Fruit fly (Drosophila melanogaster) whole organism, embryonic: ENCODE measurements around the gene ple.

Source experiments
- Atf3 ChIP-seq: fragments of 200-800 bp; sonication (Bioruptor generic); optimal IDR thresholded peaks from 3 replicates; lab custom pipeline; 2016; ENCODE audit warnings: missing biosample characterization, missing genetic modification characterization
- CG10565 ChIP-seq: fragments of 200-800 bp; sonication (Bioruptor generic); optimal IDR thresholded peaks from 3 replicates; lab custom pipeline; 2016; ENCODE audit warnings: missing biosample characterization, mild to moderate bottlenecking, missing genetic modification characterization
- CG10979 ChIP-seq: fragments of 200-800 bp; sonication (Bioruptor generic); optimal IDR thresholded peaks from 2 replicates; lab custom pipeline; 2018; ENCODE audit warnings: missing biosample characterization, mild to moderate bottlenecking, missing genetic modification characterization, moderate library complexity
- CG16813 ChIP-seq: fragments of 200-800 bp; sonication (Bioruptor generic); IDR thresholded peaks from 3 replicates; pipeline ENCODE4 v1.3.6; 2022; ENCODE audit warnings: missing biosample characterization, missing genetic modification characterization; ENCODE audit not compliant: partially characterized antibody
- CG4404 ChIP-seq: fragments of 200-800 bp; sonication (Bioruptor generic); IDR thresholded peaks from 2 replicates; pipeline ENCODE4 v1.3.6; 2022; ENCODE audit warnings: missing biosample characterization, missing genetic modification characterization
- CG4820 ChIP-seq: fragments of 200-800 bp; sonication (Bioruptor generic); optimal IDR thresholded peaks from 3 replicates; lab custom pipeline; 2016; ENCODE audit warnings: missing biosample characterization, missing genetic modification characterization
- CG6791 ChIP-seq: fragments of 200-800 bp; sonication (Bioruptor generic); IDR thresholded peaks from 3 replicates; pipeline ENCODE4 v1.3.6; 2022; ENCODE audit warnings: missing biosample characterization, missing genetic modification characterization; ENCODE audit not compliant: partially characterized antibody
- CG6813 ChIP-seq: fragments of 200-800 bp; sonication (Bioruptor generic); optimal IDR thresholded peaks from 2 replicates; lab custom pipeline; 2017; ENCODE audit warnings: missing biosample characterization, missing genetic modification characterization, mild to moderate bottlenecking, moderate library complexity, missing genetic modification reagents
- CG7928 ChIP-seq: fragments of 200-800 bp; sonication (Bioruptor generic); optimal IDR thresholded peaks from 2 replicates; lab custom pipeline; 2017; ENCODE audit warnings: missing biosample characterization, mild to moderate bottlenecking, missing genetic modification characterization
- CG7963 ChIP-seq: fragments of 200-800 bp; sonication (Bioruptor generic); IDR thresholded peaks from 3 replicates; pipeline ENCODE4 v1.3.6; 2022; ENCODE audit warnings: missing biosample characterization, missing genetic modification characterization; ENCODE audit not compliant: partially characterized antibody
- CG8089 ChIP-seq: fragments of 200-800 bp; sonication (Bioruptor generic); optimal IDR thresholded peaks from 3 replicates; lab custom pipeline; 2016; ENCODE audit warnings: missing biosample characterization, missing genetic modification characterization
- CG9609 ChIP-seq: fragments of 200-800 bp; sonication (Bioruptor generic); optimal IDR thresholded peaks from 3 replicates; lab custom pipeline; 2016; ENCODE audit warnings: missing biosample characterization, missing genetic modification characterization
- CG9727 ChIP-seq: fragments of 200-800 bp; sonication (Bioruptor generic); optimal IDR thresholded peaks from 3 replicates; lab custom pipeline; 2017; ENCODE audit warnings: missing biosample characterization, mild to moderate bottlenecking, missing genetic modification characterization
- CTCF ChIP-seq: fragments of 200-800 bp; sonication (Bioruptor generic); optimal IDR thresholded peaks from 2 replicates; lab custom pipeline; 2017; ENCODE audit warnings: missing biosample characterization, mild to moderate bottlenecking, missing genetic modification characterization, moderate library complexity
- CrebB ChIP-seq: fragments of 200-800 bp; sonication (Bioruptor generic); optimal IDR thresholded peaks from 3 replicates; lab custom pipeline; 2018; ENCODE audit warnings: missing biosample characterization, mild to moderate bottlenecking, missing genetic modification characterization
- D ChIP-seq, 2 experiments: fragments of 200-800 bp in 1 of 2; fragments of >200 bp in 1 of 2; sonication (Bioruptor generic) in 1 of 2; optimal IDR thresholded peaks; 2 replicates in 1 of 2; 3 replicates in 1 of 2; lab custom pipeline; 2017; ENCODE audit warnings: mild to moderate bottlenecking in 1 of 2, missing biosample characterization in 1 of 2, missing genetic modification characterization in 1 of 2, missing genetic modification reagents in 1 of 2
- Elba2 ChIP-seq: fragments of 200-800 bp; sonication (Bioruptor generic); optimal IDR thresholded peaks from 3 replicates; lab custom pipeline; 2016; ENCODE audit warnings: missing biosample characterization, missing genetic modification characterization
- Myb ChIP-seq: fragments of 200-800 bp; sonication (Bioruptor generic); optimal IDR thresholded peaks from 2 replicates; lab custom pipeline; 2016; ENCODE audit warnings: missing biosample characterization, missing genetic modification characterization
- NC2β ChIP-seq: fragments of 200-800 bp; sonication (Bioruptor generic); optimal IDR thresholded peaks from 2 replicates; lab custom pipeline; 2016; ENCODE audit warnings: missing biosample characterization, missing genetic modification characterization
- Ptx1 ChIP-seq: fragments of 200-800 bp; sonication (Bioruptor generic); IDR thresholded peaks from 2 replicates; pipeline ENCODE4 v1.3.6; 2022; ENCODE audit warnings: missing biosample characterization, missing genetic modification characterization
- abd-A ChIP-seq: fragments of 200-800 bp; sonication (Bioruptor generic); optimal IDR thresholded peaks from 3 replicates; lab custom pipeline; 2019; ENCODE audit warnings: missing biosample characterization, mild to moderate bottlenecking, missing genetic modification characterization, moderate library complexity
- ato ChIP-seq: fragments of 200-800 bp; sonication (Bioruptor generic); IDR thresholded peaks from 2 replicates; pipeline ENCODE4 v1.3.6; 2022; ENCODE audit warnings: missing biosample characterization, missing genetic modification characterization; ENCODE audit not compliant: partially characterized antibody
- az2 ChIP-seq: fragments of 200-800 bp; sonication (Bioruptor generic); optimal IDR thresholded peaks from 3 replicates; lab custom pipeline; 2016; ENCODE audit warnings: missing biosample characterization, missing genetic modification characterization
- bab2 ChIP-seq: fragments of 200-800 bp; sonication (Bioruptor generic); optimal IDR thresholded peaks from 2 replicates; lab custom pipeline; 2016; ENCODE audit warnings: missing biosample characterization, missing genetic modification characterization
- bbx ChIP-seq: fragments of 200-800 bp; sonication (Bioruptor generic); IDR thresholded peaks from 2 replicates; pipeline ENCODE4 v1.3.6; 2022; ENCODE audit warnings: missing biosample characterization, missing genetic modification characterization; ENCODE audit not compliant: partially characterized antibody
- bsh ChIP-seq, 2 experiments: fragments of 200-800 bp; sonication (Bioruptor generic); optimal IDR thresholded peaks; 2 replicates each; lab custom pipeline; 2017 to 2018; ENCODE audit warnings: mild to moderate bottlenecking in 2 of 2, missing biosample characterization in 2 of 2, missing genetic modification characterization in 2 of 2, moderate library complexity in 1 of 2
- chn ChIP-seq: fragments of 200-800 bp; sonication (Bioruptor generic); optimal IDR thresholded peaks from 2 replicates; lab custom pipeline; 2016; ENCODE audit warnings: missing biosample characterization, missing genetic modification characterization
- ems ChIP-seq: fragments of 200-800 bp; sonication (Bioruptor generic); optimal IDR thresholded peaks from 3 replicates; lab custom pipeline; 2016; ENCODE audit warnings: missing biosample characterization, missing genetic modification characterization
- exex ChIP-seq: fragments of 200-800 bp; sonication (Bioruptor generic); optimal IDR thresholded peaks from 4 replicates; lab custom pipeline; 2018; ENCODE audit warnings: missing biosample characterization, mild to moderate bottlenecking, missing genetic modification characterization, moderate library complexity
- fd102C ChIP-seq: fragments of 200-800 bp; sonication (Bioruptor generic); optimal IDR thresholded peaks from 2 replicates; lab custom pipeline; 2018; ENCODE audit warnings: missing biosample characterization, mild to moderate bottlenecking, missing genetic modification characterization, moderate library complexity
- fd96Cb ChIP-seq: fragments of 200-800 bp; sonication (Bioruptor generic); optimal IDR thresholded peaks from 2 replicates; lab custom pipeline; 2018; ENCODE audit warnings: missing biosample characterization, mild to moderate bottlenecking, missing genetic modification characterization, moderate library complexity
- gro ChIP-seq: fragments of 200-800 bp; sonication (Bioruptor generic); optimal IDR thresholded peaks from 2 replicates; lab custom pipeline; 2016; ENCODE audit warnings: missing biosample characterization, missing genetic modification characterization
- gsb-n ChIP-seq: fragments of 200-800 bp; sonication (Bioruptor generic); optimal IDR thresholded peaks from 3 replicates; lab custom pipeline; 2018; ENCODE audit warnings: missing biosample characterization, mild to moderate bottlenecking, missing genetic modification characterization
- inv ChIP-seq: fragments of 200-800 bp; sonication (Bioruptor generic); IDR thresholded peaks from 2 replicates; pipeline ENCODE4 v1.3.6; 2022; ENCODE audit warnings: missing biosample characterization, missing genetic modification characterization; ENCODE audit not compliant: partially characterized antibody
- kni ChIP-seq: fragments of 200-800 bp; sonication (Bioruptor generic); optimal IDR thresholded peaks from 3 replicates; lab custom pipeline; 2017; ENCODE audit warnings: mild to moderate bottlenecking, missing biosample characterization, missing genetic modification reagents, missing genetic modification characterization
- knrl ChIP-seq: fragments of 200-800 bp; sonication (Bioruptor generic); IDR thresholded peaks from 3 replicates; pipeline ENCODE4 v1.3.6; 2022; ENCODE audit warnings: missing biosample characterization, missing genetic modification characterization; ENCODE audit not compliant: partially characterized antibody
- onecut ChIP-seq: fragments of 200-800 bp; sonication (Bioruptor generic); IDR thresholded peaks from 2 replicates; pipeline ENCODE4 v1.3.6; 2022; ENCODE audit warnings: missing biosample characterization, missing genetic modification characterization
- p53 ChIP-seq: fragments of 200-800 bp; sonication (Bioruptor generic); optimal IDR thresholded peaks from 2 replicates; lab custom pipeline; 2016; ENCODE audit warnings: missing biosample characterization, missing genetic modification characterization
- pan ChIP-seq, 4 experiments: fragments of >200 bp in 3 of 4; fragments of 200-800 bp in 1 of 4; sonication (Bioruptor generic) in 1 of 4; optimal IDR thresholded peaks in 3 of 4; IDR thresholded peaks in 1 of 4; 2 replicates each; pipeline versions ENCODE4 v1.3.6 to Lab custom; 2017 to 2022; ENCODE audit warnings: missing biosample characterization in 2 of 4, missing genetic modification characterization in 2 of 4, mixed read lengths in 1 of 4
- phol ChIP-seq: fragments of 200-800 bp; sonication (Bioruptor generic); optimal IDR thresholded peaks from 3 replicates; lab custom pipeline; 2018; ENCODE audit warnings: missing biosample characterization, mild to moderate bottlenecking, missing genetic modification characterization, moderate library complexity
- pnt ChIP-seq: fragments of 200-800 bp; sonication (Bioruptor generic); optimal IDR thresholded peaks from 3 replicates; lab custom pipeline; 2016; ENCODE audit warnings: missing biosample characterization, missing genetic modification characterization
- row ChIP-seq: fragments of 200-800 bp; sonication (Bioruptor generic); IDR thresholded peaks from 3 replicates; pipeline ENCODE4 v1.3.6; 2022; ENCODE audit warnings: missing biosample characterization, missing genetic modification characterization
- slbo ChIP-seq: fragments of 200-800 bp; sonication (Bioruptor generic); IDR thresholded peaks from 2 replicates; pipeline ENCODE4 v1.3.6; 2022; ENCODE audit warnings: missing biosample characterization, missing genetic modification characterization
- tna ChIP-seq: fragments of 200-800 bp; sonication (Bioruptor generic); IDR thresholded peaks from 2 replicates; pipeline ENCODE4 v1.3.6; 2022; ENCODE audit warnings: missing biosample characterization, missing genetic modification characterization; ENCODE audit not compliant: partially characterized antibody
- ttk ChIP-seq: fragments of 200-800 bp; sonication (Bioruptor generic); IDR thresholded peaks from 2 replicates; pipeline ENCODE4 v2.1.2; 2022; ENCODE audit warnings: missing biosample characterization, missing genetic modification characterization
- twi ChIP-seq: fragments of 200-800 bp; optimal IDR thresholded peaks from 2 replicates; lab custom pipeline; 2019; ENCODE audit warnings: missing biosample characterization, mild to moderate bottlenecking, missing genetic modification characterization, moderate library complexity
- unpg ChIP-seq: fragments of 200-800 bp; sonication (Bioruptor generic); optimal IDR thresholded peaks from 3 replicates; lab custom pipeline; 2018; ENCODE audit warnings: missing biosample characterization, mild to moderate bottlenecking, missing genetic modification characterization, moderate library complexity

ple gene

dm6 chr3L:6752278-6753096 lies 33.2 kb upstream of the ple start, which contains the start of the genes velo and Sbds (continued):
- TF ChIP-seq gro (peak; percentile 24), CTCF (GFP tag; lab: Kevin White, UChicago) (peak; percentile 96), CG6813 (no peak), CG9609 (GFP tag; lab: Kevin White, UChicago) (no peak), bab2 (no peak), az2 (no peak), ttk (GFP tag; lab: Robert Waterston, UW) (0 out of 2 replicates have a peak, but pooled peaks have one; percentile 22), CG4404 (GFP tag; lab: Robert Waterston, UW) (peak; percentile 22; the same call in 1 of the 2 replicates), kni (no peak), Myb (GFP tag; lab: Kevin White, UChicago) (peak; percentile 25), gsb-n (tag; lab: Kevin White, UChicago) (peak; percentile 18), onecut (GFP tag; lab: Robert Waterston, UW) (no peak; the same call in none of the 2 replicates), row (GFP tag; lab: Robert Waterston, UW) (peak; percentile 89), CG9727 (GFP tag; lab: Kevin White, UChicago) (peak; percentile 52), CG16813 (GFP tag; lab: Robert Waterston, UW) (peak; percentile 56), tna (GFP tag; lab: Robert Waterston, UW) (peak; percentile 34), bsh (GFP tag; optimal IDR thresholded peaks at IDR 0.05; lab: Kevin White, UChicago) (peak in 1 of 2 experiments; percentile 20), CG7963 (GFP tag; lab: Robert Waterston, UW) (0 out of 3 replicates have a peak, but pooled peaks have one; percentile 10), CG10565 (no peak), ato (GFP tag; lab: Robert Waterston, UW) (0 out of 2 replicates have a peak, but pooled peaks have one; percentile 22), Elba2 (peak; percentile 12), CG8089 (GFP tag; lab: Kevin White, UChicago) (no peak), exex (peak; percentile 30), fd102C (peak; percentile 24), CG7928 (GFP tag; lab: Kevin White, UChicago) (no peak), CrebB (tag; lab: Kevin White, UChicago) (no peak), NC2β (GFP tag; lab: Kevin White, UChicago) (peak; percentile 28), D (optimal IDR thresholded peaks at IDR 0.05; lab: Kevin White, UChicago) (peak; percentile 86), D (GFP tag; optimal IDR thresholded peaks at IDR 0.05; lab: Kevin White, UChicago) (no peak), ems (GFP tag; lab: Kevin White, UChicago) (peak; percentile 17), Ptx1 (peak; percentile 41; the same call in 1 of the 2 replicates), twi (tag; lab: Kevin White, UChicago) (no peak), CG6791 (GFP tag; lab: Robert Waterston, UW) (peak; percentile 76), CG4820 (GFP tag; lab: Kevin White, UChicago) (no peak), pan (optimal IDR thresholded peaks at IDR 0.05; lab: Kevin White, UChicago) (no peak), pan (GFP tag; optimal IDR thresholded peaks at IDR 0.05 in 1 of 2, IDR thresholded peaks at IDR 0.05 in 1 of 2) (peak in 1 of 2 experiments; percentile 22), inv (GFP tag; lab: Robert Waterston, UW) (peak; percentile 62), p53 (peak; percentile 2), unpg (GFP tag; lab: Kevin White, UChicago) (peak; percentile 15), fd96Cb (tag; lab: Kevin White, UChicago) (peak; percentile 11), phol (peak; percentile 99), pnt (no peak), slbo (GFP tag; lab: Robert Waterston, UW) (peak; percentile 73), chn (no peak), CG10979 (tag; lab: Kevin White, UChicago) (peak; percentile 12), knrl (GFP tag; lab: Robert Waterston, UW) (peak; percentile 82), bbx (GFP tag; lab: Robert Waterston, UW) (peak; percentile 59), Atf3 (GFP tag; lab: Kevin White, UChicago) (no peak), abd-A (tag; lab: Kevin White, UChicago) (no peak)
